Fruit fly (Drosophila melanogaster) whole organism, embryonic: ENCODE results near the gene Kr-h1.

ENCODE experiments used
- Antp ChIP-seq: fragments of 200-800 bp; sonication (Bioruptor generic); optimal IDR thresholded peaks from 3 replicates; lab custom pipeline; 2016; ENCODE audit warnings: missing biosample characterization, missing genetic modification characterization
- Asciz ChIP-seq: fragments of 200-800 bp; sonication (Bioruptor generic); optimal IDR thresholded peaks from 2 replicates; lab custom pipeline; 2017; ENCODE audit warnings: missing biosample characterization, mild to moderate bottlenecking, missing genetic modification characterization, missing genetic modification reagents
- Atf6 ChIP-seq: fragments of 200-800 bp; sonication (Bioruptor generic); IDR thresholded peaks from 2 replicates; pipeline ENCODE4 v1.3.6; 2022; ENCODE audit warnings: missing biosample characterization, missing genetic modification characterization
- B-H1 ChIP-seq: fragments of 200-800 bp; sonication (Bioruptor generic); IDR thresholded peaks from 3 replicates; pipeline ENCODE4 v1.3.6; 2022; ENCODE audit warnings: missing biosample characterization, missing genetic modification characterization
- BEAF-32 ChIP-seq: fragments of 200-800 bp; sonication (Bioruptor generic); optimal IDR thresholded peaks from 3 replicates; lab custom pipeline; 2017; ENCODE audit warnings: missing biosample characterization, missing genetic modification characterization, mild to moderate bottlenecking, moderate library complexity, missing genetic modification reagents
- CG10431 ChIP-seq: fragments of 200-800 bp; sonication (Bioruptor generic); optimal IDR thresholded peaks from 3 replicates; lab custom pipeline; 2018; ENCODE audit warnings: missing biosample characterization, mild to moderate bottlenecking, missing genetic modification characterization
- CG11456 ChIP-seq: fragments of 200-800 bp; sonication (Bioruptor generic); IDR thresholded peaks from 3 replicates; pipeline ENCODE4 v1.3.6; 2022; ENCODE audit warnings: missing biosample characterization, missing genetic modification characterization
- CG11696 ChIP-seq: fragments of 200-800 bp; sonication (Bioruptor generic); IDR thresholded peaks from 2 replicates; pipeline ENCODE4 v1.3.6; 2022; ENCODE audit warnings: missing biosample characterization, missing genetic modification characterization
- CG11723 ChIP-seq: fragments of 200-800 bp; sonication (Bioruptor generic); optimal IDR thresholded peaks from 2 replicates; lab custom pipeline; 2017; ENCODE audit warnings: missing biosample characterization, mild to moderate bottlenecking, missing genetic modification characterization
- CG12219 ChIP-seq: fragments of 200-800 bp; sonication (Bioruptor generic); optimal IDR thresholded peaks from 3 replicates; lab custom pipeline; 2018; ENCODE audit warnings: missing biosample characterization, mild to moderate bottlenecking, missing genetic modification characterization
- CG12769 ChIP-seq: fragments of 200-800 bp; sonication (Bioruptor generic); optimal IDR thresholded peaks from 2 replicates; lab custom pipeline; 2019; ENCODE audit warnings: missing biosample characterization, mild to moderate bottlenecking, missing genetic modification characterization, moderate library complexity
- CG14050 ChIP-seq: fragments of 200-800 bp; sonication (Bioruptor generic); IDR thresholded peaks from 3 replicates; pipeline ENCODE4 v1.3.6; 2022; ENCODE audit warnings: missing biosample characterization, missing genetic modification characterization
- CG1602 ChIP-seq: fragments of 200-800 bp; sonication (Bioruptor generic); optimal IDR thresholded peaks from 3 replicates; lab custom pipeline; 2016; ENCODE audit warnings: missing biosample characterization, missing genetic modification characterization
- CG17385 ChIP-seq: fragments of 200-800 bp; sonication (Bioruptor generic); optimal IDR thresholded peaks from 3 replicates; lab custom pipeline; 2018; ENCODE audit warnings: missing biosample characterization, mild to moderate bottlenecking, missing genetic modification characterization
- CG18011 ChIP-seq: fragments of 200-800 bp; sonication (Bioruptor generic); optimal IDR thresholded peaks from 2 replicates; lab custom pipeline; 2017; ENCODE audit warnings: missing biosample characterization, missing genetic modification characterization, mild to moderate bottlenecking, moderate library complexity, missing genotype
- CG2116 ChIP-seq: fragments of 200-800 bp; sonication (Bioruptor generic); optimal IDR thresholded peaks from 3 replicates; lab custom pipeline; 2018; ENCODE audit warnings: missing biosample characterization, mild to moderate bottlenecking, missing genetic modification characterization
- CG2129 ChIP-seq: fragments of 200-800 bp; sonication (Bioruptor generic); IDR thresholded peaks from 2 replicates; pipeline ENCODE4 v1.3.6; 2022; ENCODE audit warnings: missing biosample characterization, missing genetic modification characterization; ENCODE audit not compliant: partially characterized antibody
- CG31365 ChIP-seq: fragments of 200-800 bp; sonication (Bioruptor generic); optimal IDR thresholded peaks from 2 replicates; lab custom pipeline; 2018; ENCODE audit warnings: missing biosample characterization, mild to moderate bottlenecking, missing genetic modification characterization
- CG34422 ChIP-seq: fragments of 200-800 bp; sonication (Bioruptor generic); IDR thresholded peaks from 3 replicates; pipeline ENCODE4 v1.3.6; 2022; ENCODE audit warnings: missing biosample characterization, missing genetic modification characterization
- CG4282 ChIP-seq: fragments of 200-800 bp; sonication (Bioruptor generic); optimal IDR thresholded peaks from 2 replicates; lab custom pipeline; 2016; ENCODE audit warnings: missing biosample characterization, missing genetic modification characterization
- CG43689 ChIP-seq: fragments of 200-800 bp; sonication (Bioruptor generic); IDR thresholded peaks from 2 replicates; pipeline ENCODE4 v1.3.6; 2022; ENCODE audit warnings: missing biosample characterization, missing genetic modification characterization
- CG6272 ChIP-seq: fragments of 200-800 bp; sonication (Bioruptor generic); IDR thresholded peaks from 2 replicates; pipeline ENCODE4 v1.3.6; 2022; ENCODE audit warnings: missing biosample characterization, missing genetic modification characterization
- CG7839 ChIP-seq: fragments of 200-800 bp; sonication (Bioruptor generic); optimal IDR thresholded peaks from 3 replicates; lab custom pipeline; 2018; ENCODE audit warnings: missing biosample characterization, mild to moderate bottlenecking, missing genetic modification characterization, moderate library complexity
- CTCF ChIP-seq: fragments of 200-800 bp; sonication (Bioruptor generic); optimal IDR thresholded peaks from 2 replicates; lab custom pipeline; 2017; ENCODE audit warnings: missing biosample characterization, mild to moderate bottlenecking, missing genetic modification characterization, moderate library complexity
- CkIIα-i1 ChIP-seq: fragments of 200-800 bp; sonication (Bioruptor generic); IDR thresholded peaks from 2 replicates; pipeline ENCODE4 v1.3.6; 2022; ENCODE audit warnings: missing biosample characterization, missing genetic modification characterization
- Deaf1 ChIP-seq: fragments of 200-800 bp; optimal IDR thresholded peaks from 3 replicates; lab custom pipeline; 2019; ENCODE audit warnings: missing biosample characterization, mild to moderate bottlenecking, missing genetic modification characterization, moderate library complexity
- Dref ChIP-seq: fragments of 200-800 bp; sonication (Bioruptor generic); IDR thresholded peaks from 2 replicates; pipeline ENCODE4 v1.3.6; 2022; ENCODE audit warnings: missing biosample characterization, missing genetic modification characterization
- GATAe ChIP-seq: fragments of 200-800 bp; sonication (Bioruptor generic); conservative IDR thresholded peaks from 2 replicates; pipeline ENCODE4 v1.3.6; 2022; ENCODE audit warnings: missing biosample characterization, missing genetic modification characterization
- HLH4C ChIP-seq: fragments of 200-800 bp; sonication (Bioruptor generic); IDR thresholded peaks from 3 replicates; pipeline ENCODE4 v1.3.6; 2022; ENCODE audit warnings: missing biosample characterization, missing genetic modification characterization; ENCODE audit not compliant: partially characterized antibody
- HLH54F ChIP-seq: fragments of 200-800 bp; sonication (Bioruptor generic); optimal IDR thresholded peaks from 3 replicates; lab custom pipeline; 2016; ENCODE audit warnings: missing biosample characterization, missing genetic modification characterization
- Med ChIP-seq: fragments of 200-800 bp; sonication (Bioruptor generic); peaks from one replicate; lab custom pipeline; 2016; ENCODE audit warnings: missing biosample characterization, missing genetic modification characterization, mild to moderate bottlenecking, inconsistent platforms, moderate library complexity
- NFAT ChIP-seq: fragments of 200-800 bp; sonication (Bioruptor generic); IDR thresholded peaks from 2 replicates; pipeline ENCODE4 v1.3.6; 2022; ENCODE audit warnings: missing biosample characterization, missing genetic modification characterization
- Poxn ChIP-seq: fragments of 200-800 bp; sonication (Bioruptor generic); IDR thresholded peaks from 2 replicates; pipeline ENCODE4 v1.3.6; 2022; ENCODE audit warnings: missing biosample characterization, missing genetic modification characterization
- Trl ChIP-seq, 3 experiments: fragments of >200 bp in 2 of 3; fragments of 200-800 bp in 1 of 3; sonication (Bioruptor generic) in 1 of 3; optimal IDR thresholded peaks; 2 replicates in 1 of 3; 3 replicates in 2 of 3; lab custom pipeline; 2016 to 2017; ENCODE audit warnings: missing biosample characterization in 1 of 3, missing genetic modification characterization in 1 of 3
- Xbp1 ChIP-seq: fragments of 200-800 bp; sonication (Bioruptor generic); optimal IDR thresholded peaks from 3 replicates; lab custom pipeline; 2016; ENCODE audit warnings: missing biosample characterization, mild to moderate bottlenecking, missing genetic modification characterization
- aop ChIP-seq: fragments of 200-800 bp; sonication (Bioruptor generic); IDR thresholded peaks from 2 replicates; pipeline ENCODE4 v1.3.6; 2022; ENCODE audit warnings: missing biosample characterization, missing genetic modification characterization
- ase ChIP-seq: fragments of 200-800 bp; sonication (Bioruptor generic); IDR thresholded peaks from 3 replicates; pipeline ENCODE4 v1.3.6; 2022; ENCODE audit warnings: missing biosample characterization, missing genetic modification characterization
- cad ChIP-seq: fragments of >200 bp; optimal IDR thresholded peaks from 2 replicates; lab custom pipeline; 2017; ENCODE audit warnings: missing biosample characterization, missing genetic modification characterization
- chif ChIP-seq, 2 experiments: fragments of 200-800 bp; sonication (Bioruptor generic); optimal IDR thresholded peaks; 3 replicates each; lab custom pipeline; 2016; ENCODE audit warnings: missing biosample characterization in 2 of 2, missing genetic modification characterization in 2 of 2
- disco-r ChIP-seq: fragments of 200-800 bp; sonication (Bioruptor generic); optimal IDR thresholded peaks from 2 replicates; lab custom pipeline; 2016; ENCODE audit warnings: missing biosample characterization, missing genetic modification characterization
- emc ChIP-seq: fragments of 200-800 bp; sonication (Bioruptor generic); optimal IDR thresholded peaks from 2 replicates; lab custom pipeline; 2016; ENCODE audit warnings: missing biosample characterization, missing genetic modification characterization
- nerfin-2 ChIP-seq: fragments of 200-800 bp; sonication (Bioruptor generic); IDR thresholded peaks from 2 replicates; pipeline ENCODE4 v1.3.6; 2022; ENCODE audit warnings: missing biosample characterization, missing genetic modification characterization; ENCODE audit not compliant: partially characterized antibody
- pum ChIP-seq: fragments of 200-800 bp; sonication (Bioruptor generic); optimal IDR thresholded peaks from 2 replicates; lab custom pipeline; 2016; ENCODE audit warnings: missing biosample characterization, missing genetic modification characterization
- pzg ChIP-seq: fragments of 200-800 bp; sonication (Bioruptor generic); optimal IDR thresholded peaks from 3 replicates; lab custom pipeline; 2018; ENCODE audit warnings: missing biosample characterization, mild to moderate bottlenecking, missing genetic modification characterization, moderate library complexity
- sisA ChIP-seq: fragments of 200-800 bp; sonication (Bioruptor generic); IDR thresholded peaks from 2 replicates; pipeline ENCODE4 v1.3.6; 2022; ENCODE audit warnings: missing biosample characterization, missing genetic modification characterization
- slou ChIP-seq: fragments of 200-800 bp; sonication (Bioruptor generic); optimal IDR thresholded peaks from 3 replicates; lab custom pipeline; 2016; ENCODE audit warnings: missing biosample characterization, missing genetic modification characterization
- stwl ChIP-seq: fragments of 200-800 bp; sonication (Bioruptor generic); optimal IDR thresholded peaks from 3 replicates; lab custom pipeline; 2018; ENCODE audit warnings: missing biosample characterization, mild to moderate bottlenecking, missing genetic modification characterization, moderate library complexity
- tna ChIP-seq: fragments of 200-800 bp; sonication (Bioruptor generic); IDR thresholded peaks from 2 replicates; pipeline ENCODE4 v1.3.6; 2022; ENCODE audit warnings: missing biosample characterization, missing genetic modification characterization; ENCODE audit not compliant: partially characterized antibody
- zen ChIP-seq: fragments of 200-800 bp; sonication (Bioruptor generic); optimal IDR thresholded peaks from 3 replicates; lab custom pipeline; 2018; ENCODE audit warnings: missing biosample characterization, mild to moderate bottlenecking, missing genetic modification characterization, moderate library complexity
- zfh2 ChIP-seq: fragments of 200-800 bp; sonication (Bioruptor generic); optimal IDR thresholded peaks from 2 replicates; lab custom pipeline; 2016; ENCODE audit warnings: missing biosample characterization, missing genetic modification characterization

Kr-h1 gene

DNA sequence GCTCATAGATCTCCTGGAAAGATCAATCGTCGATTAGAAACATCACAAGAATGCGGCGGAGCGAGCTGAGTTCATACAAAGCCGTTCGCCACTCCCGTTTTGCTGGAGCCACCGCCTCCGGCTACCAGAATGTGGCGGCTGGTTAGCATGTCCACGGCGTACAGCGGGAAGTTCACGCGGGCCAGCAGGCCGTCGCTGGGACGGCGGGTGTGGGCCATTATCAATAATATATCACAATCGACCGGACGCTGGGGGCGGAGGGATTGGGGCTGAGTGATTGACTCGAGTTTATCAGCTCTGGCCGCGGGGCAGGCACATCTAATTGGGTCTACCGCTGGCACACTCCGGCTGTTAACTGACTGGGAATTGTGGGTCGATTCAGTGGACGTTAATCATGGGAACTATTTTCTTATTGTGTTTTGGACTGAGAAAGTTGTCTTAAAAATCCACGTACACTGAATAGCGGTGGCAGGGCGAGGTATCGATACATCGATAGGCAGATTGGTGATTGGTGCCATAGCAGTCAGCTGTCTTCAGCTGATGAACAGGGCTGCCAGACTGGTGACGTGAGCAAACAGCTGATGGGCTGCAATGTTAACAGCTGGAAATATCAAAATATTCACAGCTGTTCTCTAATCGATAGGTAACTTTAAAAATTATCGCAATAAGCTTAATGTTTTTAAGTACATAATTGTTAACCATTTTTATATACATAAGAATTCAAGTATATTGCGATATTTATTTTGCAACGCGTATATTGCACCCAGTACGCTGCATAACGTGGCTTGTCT lies 16.3 kb downstream of the Kr-h1 start, which contains the start of gene CG9175 (continued):
- TF ChIP-seq emc (GFP tag; lab: Kevin White, UChicago): no peak
- peak; percentile 100 for TF ChIP-seq Dref
- TF ChIP-seq disco-r: no peak
- TF ChIP-seq CG2116: peak; percentile 78
- TF ChIP-seq CG1602 (GFP tag; lab: Kevin White, UChicago): no peak
- TF ChIP-seq CG34422 (GFP tag; lab: Robert Waterston, UW): peak; percentile 81
- peak; percentile 49; the same call in 1 of the 2 replicates for TF ChIP-seq NFAT (GFP tag; lab: Robert Waterston, UW)
- peak; percentile 100 for TF ChIP-seq pzg (GFP tag; lab: Kevin White, UChicago)
- TF ChIP-seq CG14050 (GFP tag; lab: Robert Waterston, UW): no peak; the same call in 2 of the 3 replicates
- TF ChIP-seq CG2129 (GFP tag; lab: Robert Waterston, UW): peak; percentile 89
- TF ChIP-seq CG43689 (GFP tag; lab: Robert Waterston, UW): no peak
- peak; percentile 93 for TF ChIP-seq tna (GFP tag; lab: Robert Waterston, UW)
- no peak for TF ChIP-seq CG12219 (GFP tag; lab: Kevin White, UChicago)
- no peak for TF ChIP-seq CkIIα-i1 (GFP tag; lab: Robert Waterston, UW)
- peak; percentile 22 for TF ChIP-seq HLH54F (GFP tag; lab: Kevin White, UChicago)
- TF ChIP-seq Atf6 (GFP tag; lab: Robert Waterston, UW): no peak
- TF ChIP-seq ase: no peak
- TF ChIP-seq chif (GFP tag; optimal IDR thresholded peaks at IDR 0.05; lab: Kevin White, UChicago): peak in 1 of 2 experiments; percentile 49
- peak; percentile 41 for TF ChIP-seq zfh2
- TF ChIP-seq Xbp1 (GFP tag; lab: Kevin White, UChicago): peak; percentile 92
- TF ChIP-seq CG11696 (GFP tag; lab: Robert Waterston, UW): no peak
- TF ChIP-seq GATAe (GFP tag; lab: Robert Waterston, UW): no peak
- TF ChIP-seq cad (GFP tag; lab: Kevin White, UChicago): no peak
- no peak; the same call in 1 of the 2 replicates for TF ChIP-seq CG6272 (GFP tag; lab: Robert Waterston, UW)
- no peak for TF ChIP-seq CG10431
- TF ChIP-seq aop (GFP tag; lab: Robert Waterston, UW): no peak
- TF ChIP-seq nerfin-2 (GFP tag; lab: Robert Waterston, UW): peak; percentile 75; the same call in 1 of the 2 replicates
- no peak for TF ChIP-seq Trl (optimal IDR thresholded peaks at IDR 0.05; lab: Kevin White, UChicago)
- TF ChIP-seq Trl (GFP tag; optimal IDR thresholded peaks at IDR 0.05; lab: Kevin White, UChicago): peak; percentile 12
- no peak for TF ChIP-seq CG11723 (GFP tag; lab: Kevin White, UChicago)
- TF ChIP-seq Deaf1 (tag; lab: Kevin White, UChicago): peak; percentile 29
- TF ChIP-seq B-H1 (GFP tag; lab: Robert Waterston, UW): no peak
- TF ChIP-seq CG11456: 0 out of 3 replicates have a peak, but pooled peaks have one; percentile 58
- peak; percentile 39 for TF ChIP-seq Antp (GFP tag; lab: Kevin White, UChicago)
- peak; percentile 91 for TF ChIP-seq HLH4C
- peak; percentile 93 for TF ChIP-seq Med (GFP tag; lab: Kevin White, UChicago)
- TF ChIP-seq CTCF (GFP tag; lab: Kevin White, UChicago): no peak
- TF ChIP-seq sisA (GFP tag; lab: Robert Waterston, UW): no peak
- TF ChIP-seq CG4282 (GFP tag; lab: Kevin White, UChicago): no peak
- TF ChIP-seq BEAF-32: peak; percentile 99
- TF ChIP-seq slou: no peak
- peak; percentile 94 for TF ChIP-seq stwl (tag; lab: Kevin White, UChicago)
- TF ChIP-seq pum (GFP tag; lab: Kevin White, UChicago): no peak
- TF ChIP-seq Asciz (GFP tag; lab: Kevin White, UChicago): no peak
- peak; percentile 63 for TF ChIP-seq zen (tag; lab: Kevin White, UChicago)
- TF ChIP-seq CG12769 (tag; lab: Kevin White, UChicago): no peak
- peak; percentile 100 for TF ChIP-seq CG18011 (GFP tag; lab: Kevin White, UChicago)
- TF ChIP-seq CG17385: no peak
- no peak for TF ChIP-seq Poxn (GFP tag; lab: Robert Waterston, UW)
- TF ChIP-seq CG31365 (tag; lab: Kevin White, UChicago): no peak
- peak; percentile 29 for TF ChIP-seq CG7839 (tag; lab: Kevin White, UChicago)
